Fruit fly (Drosophila melanogaster) whole organism, embryonic: Measurements from ENCODE around the gene T48.

Experiments
- Asciz ChIP-seq: fragments of 200-800 bp; sonication (Bioruptor generic); optimal IDR thresholded peaks from 2 replicates; lab custom pipeline; 2017; ENCODE audit warnings: missing biosample characterization, mild to moderate bottlenecking, missing genetic modification characterization, missing genetic modification reagents
- Atf3 ChIP-seq: fragments of 200-800 bp; sonication (Bioruptor generic); optimal IDR thresholded peaks from 3 replicates; lab custom pipeline; 2016; ENCODE audit warnings: missing biosample characterization, missing genetic modification characterization
- Atf6 ChIP-seq: fragments of 200-800 bp; sonication (Bioruptor generic); IDR thresholded peaks from 2 replicates; pipeline ENCODE4 v1.3.6; 2022; ENCODE audit warnings: missing biosample characterization, missing genetic modification characterization
- Bdp1 ChIP-seq: fragments of 200-800 bp; sonication (Bioruptor generic); optimal IDR thresholded peaks from 3 replicates; lab custom pipeline; 2016; ENCODE audit warnings: missing biosample characterization, missing genetic modification characterization
- CG10565 ChIP-seq: fragments of 200-800 bp; sonication (Bioruptor generic); optimal IDR thresholded peaks from 3 replicates; lab custom pipeline; 2016; ENCODE audit warnings: missing biosample characterization, mild to moderate bottlenecking, missing genetic modification characterization
- CG11247 ChIP-seq: fragments of 200-800 bp; sonication (Bioruptor generic); IDR thresholded peaks from 2 replicates; pipeline ENCODE4 v1.3.6; 2022; ENCODE audit warnings: missing biosample characterization, missing genetic modification characterization
- CG12659 ChIP-seq: fragments of 200-800 bp; sonication (Bioruptor generic); optimal IDR thresholded peaks from 3 replicates; lab custom pipeline; 2017; ENCODE audit warnings: mild to moderate bottlenecking, missing biosample characterization, missing genetic modification reagents, missing genetic modification characterization
- CG14667 ChIP-seq: fragments of 200-800 bp; sonication (Bioruptor generic); IDR thresholded peaks from 2 replicates; pipeline ENCODE4 v1.3.6; 2022; ENCODE audit warnings: missing biosample characterization, missing genetic modification characterization
- CG14710 ChIP-seq: fragments of 200-800 bp; sonication (Bioruptor generic); optimal IDR thresholded peaks from 3 replicates; lab custom pipeline; 2019; ENCODE audit warnings: missing biosample characterization, mild to moderate bottlenecking, missing genetic modification characterization, moderate library complexity
- CG16779 ChIP-seq: fragments of 200-800 bp; sonication (Bioruptor generic); IDR thresholded peaks from 2 replicates; pipeline ENCODE4 v1.3.6; 2022; ENCODE audit warnings: missing biosample characterization, missing genetic modification characterization
- CG17385 ChIP-seq: fragments of 200-800 bp; sonication (Bioruptor generic); optimal IDR thresholded peaks from 3 replicates; lab custom pipeline; 2018; ENCODE audit warnings: missing biosample characterization, mild to moderate bottlenecking, missing genetic modification characterization
- CG2199 ChIP-seq: fragments of 200-800 bp; sonication (Bioruptor generic); IDR thresholded peaks from 3 replicates; pipeline ENCODE4 v1.3.6; 2022; ENCODE audit warnings: missing biosample characterization, missing genetic modification characterization
- CG30403 ChIP-seq: fragments of 200-800 bp; sonication (Bioruptor generic); optimal IDR thresholded peaks from 3 replicates; lab custom pipeline; 2016; ENCODE audit warnings: missing biosample characterization, missing genetic modification characterization
- CG3163 ChIP-seq: fragments of 200-800 bp; sonication (Bioruptor generic); optimal IDR thresholded peaks from 3 replicates; lab custom pipeline; 2016; ENCODE audit warnings: missing biosample characterization, missing genetic modification characterization
- CG32532 ChIP-seq: fragments of 200-800 bp; sonication (Bioruptor generic); IDR thresholded peaks from 2 replicates; pipeline ENCODE4 v1.3.6; 2022; ENCODE audit warnings: missing biosample characterization, missing genetic modification characterization
- CG3407 ChIP-seq: fragments of 200-800 bp; sonication (Bioruptor generic); optimal IDR thresholded peaks from 2 replicates; lab custom pipeline; 2018; ENCODE audit warnings: missing biosample characterization, mild to moderate bottlenecking, missing genetic modification characterization
- CG34422 ChIP-seq: fragments of 200-800 bp; sonication (Bioruptor generic); IDR thresholded peaks from 3 replicates; pipeline ENCODE4 v1.3.6; 2022; ENCODE audit warnings: missing biosample characterization, missing genetic modification characterization
- CG4730 ChIP-seq: fragments of 200-800 bp; sonication (Bioruptor generic); IDR thresholded peaks from 2 replicates; pipeline ENCODE4 v1.3.6; 2022; ENCODE audit warnings: missing biosample characterization, missing genetic modification characterization
- CG6254 ChIP-seq: fragments of 200-800 bp; sonication (Bioruptor generic); optimal IDR thresholded peaks from 3 replicates; lab custom pipeline; 2017; ENCODE audit warnings: mild to moderate bottlenecking, missing biosample characterization, missing genetic modification reagents, missing genetic modification characterization
- CG6272 ChIP-seq: fragments of 200-800 bp; sonication (Bioruptor generic); IDR thresholded peaks from 2 replicates; pipeline ENCODE4 v1.3.6; 2022; ENCODE audit warnings: missing biosample characterization, missing genetic modification characterization
- CG6765 ChIP-seq: fragments of 200-800 bp; sonication (Bioruptor generic); optimal IDR thresholded peaks from 3 replicates; lab custom pipeline; 2017; ENCODE audit warnings: missing biosample characterization, mild to moderate bottlenecking, missing genetic modification characterization
- CG8281 ChIP-seq: fragments of 200-800 bp; sonication (Bioruptor generic); optimal IDR thresholded peaks from 2 replicates; lab custom pipeline; 2018; ENCODE audit warnings: missing biosample characterization, mild to moderate bottlenecking, missing genetic modification characterization, moderate library complexity
- CG8765 ChIP-seq: fragments of 200-800 bp; sonication (Bioruptor generic); IDR thresholded peaks from 2 replicates; pipeline ENCODE4 v1.3.6; 2022; ENCODE audit warnings: missing biosample characterization, missing genetic modification characterization
- CoRest ChIP-seq: fragments of 200-800 bp; sonication (Bioruptor generic); optimal IDR thresholded peaks from 3 replicates; lab custom pipeline; 2018; ENCODE audit warnings: missing biosample characterization, mild to moderate bottlenecking, missing genetic modification characterization, moderate library complexity
- Dfd ChIP-seq, 2 experiments: fragments of >200 bp; optimal IDR thresholded peaks; 2 replicates each; lab custom pipeline; 2017; ENCODE audit warnings: missing biosample characterization in 2 of 2, missing genetic modification characterization in 2 of 2
- Doc3 ChIP-seq: fragments of 200-800 bp; sonication (Bioruptor generic); IDR thresholded peaks from 3 replicates; pipeline ENCODE4 v1.3.6; 2022; ENCODE audit warnings: missing biosample characterization, missing genetic modification characterization; ENCODE audit not compliant: partially characterized antibody
- Eip74EF ChIP-seq, 2 experiments: fragments of 200-800 bp in 1 of 2; fragments of >200 bp in 1 of 2; sonication (Bioruptor generic) in 1 of 2; optimal IDR thresholded peaks; 2 replicates each; lab custom pipeline; 2017 to 2019; ENCODE audit warnings: missing biosample characterization in 2 of 2, missing genetic modification characterization in 2 of 2, mild to moderate bottlenecking in 1 of 2, moderate library complexity in 1 of 2
- Fer2 ChIP-seq: fragments of 200-800 bp; sonication (Bioruptor generic); optimal IDR thresholded peaks from 2 replicates; lab custom pipeline; 2018; ENCODE audit warnings: missing biosample characterization, mild to moderate bottlenecking, missing genetic modification characterization, moderate library complexity
- H15 ChIP-seq: fragments of 200-800 bp; sonication (Bioruptor generic); IDR thresholded peaks from 3 replicates; pipeline ENCODE4 v1.3.6; 2022; ENCODE audit warnings: missing biosample characterization, missing genetic modification characterization
- H2.0 ChIP-seq: fragments of 200-800 bp; sonication (Bioruptor generic); IDR thresholded peaks from 2 replicates; pipeline ENCODE4 v1.3.6; 2022; ENCODE audit warnings: missing biosample characterization, missing genetic modification characterization
- Mes4 ChIP-seq: fragments of 200-800 bp; sonication (Bioruptor generic); optimal IDR thresholded peaks from 2 replicates; lab custom pipeline; 2016; ENCODE audit warnings: missing biosample characterization, missing genetic modification characterization
- Optix ChIP-seq: fragments of 200-800 bp; sonication (Bioruptor generic); IDR thresholded peaks from 3 replicates; pipeline ENCODE4 v1.3.6; 2022; ENCODE audit warnings: missing biosample characterization, missing genetic modification characterization
- Rx ChIP-seq: fragments of 200-800 bp; sonication (Bioruptor generic); IDR thresholded peaks from 2 replicates; pipeline ENCODE4 v1.3.6; 2022; ENCODE audit warnings: missing biosample characterization, missing genetic modification characterization
- TFAM ChIP-seq: fragments of 200-800 bp; sonication (Bioruptor generic); optimal IDR thresholded peaks from 2 replicates; lab custom pipeline; 2017; ENCODE audit warnings: missing biosample characterization, missing genetic modification characterization, inconsistent platforms
- ase ChIP-seq: fragments of 200-800 bp; sonication (Bioruptor generic); IDR thresholded peaks from 3 replicates; pipeline ENCODE4 v1.3.6; 2022; ENCODE audit warnings: missing biosample characterization, missing genetic modification characterization
- ato ChIP-seq: fragments of 200-800 bp; sonication (Bioruptor generic); IDR thresholded peaks from 2 replicates; pipeline ENCODE4 v1.3.6; 2022; ENCODE audit warnings: missing biosample characterization, missing genetic modification characterization; ENCODE audit not compliant: partially characterized antibody
- bab2 ChIP-seq: fragments of 200-800 bp; sonication (Bioruptor generic); optimal IDR thresholded peaks from 2 replicates; lab custom pipeline; 2016; ENCODE audit warnings: missing biosample characterization, missing genetic modification characterization
- chn ChIP-seq: fragments of 200-800 bp; sonication (Bioruptor generic); optimal IDR thresholded peaks from 2 replicates; lab custom pipeline; 2016; ENCODE audit warnings: missing biosample characterization, missing genetic modification characterization
- ci ChIP-seq: fragments of 200-800 bp; sonication (Bioruptor generic); IDR thresholded peaks from 3 replicates; pipeline ENCODE4 v1.3.6; 2022; ENCODE audit warnings: missing biosample characterization, missing genetic modification characterization
- dm ChIP-seq: fragments of 200-800 bp; sonication (Bioruptor generic); optimal IDR thresholded peaks from 3 replicates; lab custom pipeline; 2016; ENCODE audit warnings: missing biosample characterization, missing genetic modification characterization
- jumu ChIP-seq: fragments of 200-800 bp; sonication (Bioruptor generic); optimal IDR thresholded peaks from 3 replicates; lab custom pipeline; 2016; ENCODE audit warnings: missing biosample characterization, missing genetic modification characterization
- knrl ChIP-seq: fragments of 200-800 bp; sonication (Bioruptor generic); IDR thresholded peaks from 3 replicates; pipeline ENCODE4 v1.3.6; 2022; ENCODE audit warnings: missing biosample characterization, missing genetic modification characterization; ENCODE audit not compliant: partially characterized antibody
- mam ChIP-seq: fragments of 200-800 bp; sonication (Bioruptor generic); optimal IDR thresholded peaks from 3 replicates; lab custom pipeline; 2016; ENCODE audit warnings: missing biosample characterization, missing genetic modification characterization
- nmo ChIP-seq: fragments of 200-800 bp; sonication (Bioruptor generic); optimal IDR thresholded peaks from 2 replicates; lab custom pipeline; 2018; ENCODE audit warnings: missing biosample characterization, mild to moderate bottlenecking, missing genetic modification characterization, moderate library complexity
- onecut ChIP-seq: fragments of 200-800 bp; sonication (Bioruptor generic); IDR thresholded peaks from 2 replicates; pipeline ENCODE4 v1.3.6; 2022; ENCODE audit warnings: missing biosample characterization, missing genetic modification characterization
- pros ChIP-seq: fragments of 200-800 bp; sonication (Bioruptor generic); optimal IDR thresholded peaks from 3 replicates; lab custom pipeline; 2019; ENCODE audit warnings: missing biosample characterization, mild to moderate bottlenecking, missing genetic modification characterization, moderate library complexity
- repo ChIP-seq: fragments of 200-800 bp; sonication (Bioruptor generic); optimal IDR thresholded peaks from 2 replicates; lab custom pipeline; 2016; ENCODE audit warnings: missing biosample characterization, missing genetic modification characterization
- sr ChIP-seq: fragments of 200-800 bp; sonication (Bioruptor generic); IDR thresholded peaks from 3 replicates; pipeline ENCODE4 v1.3.6; 2022; ENCODE audit warnings: missing biosample characterization, missing genetic modification characterization
- stc ChIP-seq: fragments of 200-800 bp; sonication (Bioruptor generic); IDR thresholded peaks from 2 replicates; pipeline ENCODE4 v1.3.6; 2022; ENCODE audit warnings: missing biosample characterization, missing genetic modification characterization
- tio ChIP-seq: fragments of 200-800 bp; sonication (Bioruptor generic); optimal IDR thresholded peaks from 2 replicates; lab custom pipeline; 2017; ENCODE audit warnings: missing biosample characterization, missing genetic modification characterization, inconsistent platforms
- vfl ChIP-seq: fragments of 200-800 bp; sonication (Bioruptor generic); optimal IDR thresholded peaks from 2 replicates; lab custom pipeline; 2016; ENCODE audit warnings: missing biosample characterization, missing genetic modification characterization
- z ChIP-seq: fragments of 200-800 bp; sonication (Bioruptor generic); IDR thresholded peaks from 3 replicates; pipeline ENCODE4 v1.3.6; 2022; ENCODE audit warnings: missing biosample characterization, missing genetic modification characterization

Gene T48

dm6 chr3R:26867457-26868044 is 14.0 kb upstream of the T48 start (continued):
- TF ChIP-seq CG2199 (GFP tag; lab: Robert Waterston, UW) (no peak), CG6254 (peak; percentile 98), CG12659 (GFP tag; lab: Kevin White, UChicago) (no peak), CG8281 (no peak), stc (GFP tag; lab: Robert Waterston, UW) (peak; percentile 46; the same call in 1 of the 2 replicates), CG30403 (GFP tag; lab: Kevin White, UChicago) (no peak), Doc3 (GFP tag; lab: Robert Waterston, UW) (no peak), CG17385 (GFP tag; lab: Kevin White, UChicago) (no peak), repo (GFP tag; lab: Kevin White, UChicago) (no peak), mam (GFP tag; lab: Kevin White, UChicago) (no peak), Rx (GFP tag; lab: Robert Waterston, UW) (no peak), TFAM (GFP tag; lab: Kevin White, UChicago) (no peak), CG3407 (GFP tag; lab: Kevin White, UChicago) (no peak), CG34422 (no peak; the same call in 2 of the 3 replicates), Bdp1 (GFP tag; lab: Kevin White, UChicago) (no peak), CG6765 (no peak), pros (no peak), ase (GFP tag; lab: Robert Waterston, UW) (no peak), CG14667 (no peak), CG11247 (GFP tag; lab: Robert Waterston, UW) (no peak), z (GFP tag; lab: Robert Waterston, UW) (no peak), Asciz (no peak), Eip74EF (GFP tag; optimal IDR thresholded peaks at IDR 0.05; lab: Kevin White, UChicago) (no peak), dm (no peak), H15 (GFP tag; lab: Robert Waterston, UW) (no peak), CG14710 (tag; lab: Kevin White, UChicago) (no peak), nmo (GFP tag; lab: Kevin White, UChicago) (no peak), vfl (GFP tag; lab: Kevin White, UChicago) (no peak), knrl (no peak), CG4730 (no peak), ci (GFP tag; lab: Robert Waterston, UW) (peak; percentile 49; the same call in 1 of the 3 replicates), Atf6 (GFP tag; lab: Robert Waterston, UW) (0 out of 2 replicates have a peak, but pooled peaks have one; percentile 35), CG8765 (GFP tag; lab: Robert Waterston, UW) (no peak), Fer2 (tag; lab: Kevin White, UChicago) (no peak), bab2 (GFP tag; lab: Kevin White, UChicago) (no peak), sr (GFP tag; lab: Robert Waterston, UW) (no peak), Atf3 (GFP tag; lab: Kevin White, UChicago) (no peak), CG6272 (no peak), CG10565 (GFP tag; lab: Kevin White, UChicago) (no peak), CG16779 (GFP tag; lab: Robert Waterston, UW) (no peak), CG3163 (GFP tag; lab: Kevin White, UChicago) (no peak), onecut (GFP tag; lab: Robert Waterston, UW) (no peak), CoRest (tag; lab: Kevin White, UChicago) (no peak), CG32532 (GFP tag; lab: Robert Waterston, UW) (peak; percentile 16; the same call in 1 of the 2 replicates), ato (GFP tag; lab: Robert Waterston, UW) (no peak), Mes4 (GFP tag; lab: Kevin White, UChicago) (peak; percentile 23), Dfd (GFP tag; optimal IDR thresholded peaks at IDR 0.05; lab: Kevin White, UChicago) (no peak), tio (GFP tag; lab: Kevin White, UChicago) (no peak), jumu (GFP tag; lab: Kevin White, UChicago) (peak; percentile 33), Optix (GFP tag; lab: Robert Waterston, UW) (no peak), H2.0 (GFP tag; lab: Robert Waterston, UW) (no peak), chn (no peak)
